Worm (Caenorhabditis elegans): Measurements from ENCODE around the gene nstp-4.

The nstp-4 gene

ce11 chrII:388533-388932 lies at the start of gene nstp-4:
nstp-4 (plus strand) TSS chrII:388833.
- TF ChIP-seq snpc-4 (tag; optimal IDR thresholded peaks at IDR 0.05) (no peak), F16B12.6 (tag; optimal IDR thresholded peaks at IDR 0.05) (no peak), C34B4.2 (tag; optimal IDR thresholded peaks at IDR 0.05) (no peak), Y116A8C.19 (tag; optimal IDR thresholded peaks at IDR 0.05; ENCODE audit: borderline replicate concordance) (no peak)

- TF ChIP-seq lin-35 (GFP tag; optimal IDR thresholded peaks at IDR 0.05) = no peak
- TF ChIP-seq unc-86 (tag; optimal IDR thresholded peaks at IDR 0.05) = no peak
- TF ChIP-seq nhr-84 (tag; optimal IDR thresholded peaks at IDR 0.05) = no peak
- TF ChIP-seq ceh-8 (GFP tag; optimal IDR thresholded peaks at IDR 0.05) = peak; percentile 87
- TF ChIP-seq tbx-2 (tag; optimal IDR thresholded peaks at IDR 0.05) = no peak
These were observed 48.4 kb upstream of the nstp-4 start, which contains the start of gene clc-31 for ce11 chrII:340224-340623. clc-31 (plus strand) TSS chrII:340524.

ce11 chrII:340714-341113 lies 47.9 kb upstream of the nstp-4 start:
- no peak for TF ChIP-seq efl-1 (optimal IDR thresholded peaks at IDR 0.05)
- peak in 1 of 2 experiments; percentile 28 for TF ChIP-seq efl-1 (GFP tag; optimal IDR thresholded peaks at IDR 0.05 in 1 of 2)
- TF ChIP-seq dpl-1 (GFP tag; optimal IDR thresholded peaks at IDR 0.05) = no peak

- TF ChIP-seq nhr-76 (tag; optimal IDR thresholded peaks at IDR 0.05) = no peak
- TF ChIP-seq ces-1 (GFP tag; optimal IDR thresholded peaks at IDR 0.05) = no peak
- TF ChIP-seq ceh-82 (tag; optimal IDR thresholded peaks at IDR 0.05) = no peak
- TF ChIP-seq vab-15 (tag; optimal IDR thresholded peaks at IDR 0.05) = no peak
- no peak for TF ChIP-seq irx-1 (tag; optimal IDR thresholded peaks at IDR 0.05)
- no peak for TF ChIP-seq blmp-1 (tag; optimal IDR thresholded peaks at IDR 0.05)
These were observed 47.4 kb upstream of the nstp-4 start for ce11 chrII:341282-341681.

ce11 chrII:347734-348133 lies 40.9 kb upstream of the nstp-4 start, which contains the start of gene D1069.3:
D1069.3 (minus strand) TSS chrII:347891.
- TF ChIP-seq nhr-20 (tag; optimal IDR thresholded peaks at IDR 0.05) (peak; percentile 11), swsn-7 (tag; optimal IDR thresholded peaks at IDR 0.05) (peak; percentile 66), tbx-2 (tag; optimal IDR thresholded peaks at IDR 0.05) (peak; percentile 46), efl-1 (optimal IDR thresholded peaks at IDR 0.05) (peak; percentile 62 to 65), efl-1 (GFP tag; optimal IDR thresholded peaks at IDR 0.05 in 1 of 2) (peak; percentile 53 to 90), C04F5.9 (tag; optimal IDR thresholded peaks at IDR 0.05) (peak; percentile 9), xbp-1 (tag; optimal IDR thresholded peaks at IDR 0.05) (peak; percentile 48), rnt-1 (tag; optimal IDR thresholded peaks at IDR 0.05) (no peak), mep-1 (tag; optimal IDR thresholded peaks at IDR 0.05) (peak; percentile 50), dpl-1 (GFP tag; optimal IDR thresholded peaks at IDR 0.05) (peak; percentile 14 to 59 (median 23)), nhr-47 (tag; optimal IDR thresholded peaks at IDR 0.05) (peak; percentile 74), lin-35 (GFP tag; optimal IDR thresholded peaks at IDR 0.05) (peak; percentile 51 to 52), snu-23 (GFP tag; optimal IDR thresholded peaks at IDR 0.05) (peak; percentile 58), lsy-2 (tag; optimal IDR thresholded peaks at IDR 0.05) (peak; percentile 55 to 58), egl-27 (tag; optimal IDR thresholded peaks at IDR 0.05) (no peak), ceh-8 (GFP tag; optimal IDR thresholded peaks at IDR 0.05) (peak; percentile 90), lin-15B (tag; optimal IDR thresholded peaks at IDR 0.05) (no peak), Y116A8C.19 (tag; optimal IDR thresholded peaks at IDR 0.05; ENCODE audit: borderline replicate concordance) (no peak), F16B12.6 (tag; optimal IDR thresholded peaks at IDR 0.05) (peak; percentile 43), skn-1 (tag; optimal IDR thresholded peaks at IDR 0.05) (peak; percentile 39), blmp-1 (tag; optimal IDR thresholded peaks at IDR 0.05) (peak; percentile 4), lin-14 (GFP tag; optimal IDR thresholded peaks at IDR 0.05) (no peak), nhr-71 (tag; optimal IDR thresholded peaks at IDR 0.05) (peak; percentile 67), ces-1 (GFP tag; optimal IDR thresholded peaks at IDR 0.05) (peak; percentile 4), unc-130 (tag; optimal IDR thresholded peaks at IDR 0.05) (peak; percentile 24), sup-37 (GFP tag; optimal IDR thresholded peaks at IDR 0.05) (no peak), dsc-1 (tag; optimal IDR thresholded peaks at IDR 0.05) (peak; percentile 21), ceh-82 (tag; optimal IDR thresholded peaks at IDR 0.05) (peak; percentile 31 to 52 (median 41)), tlp-1 (tag; optimal IDR thresholded peaks at IDR 0.05) (no peak), unc-86 (tag; optimal IDR thresholded peaks at IDR 0.05) (peak; percentile 34), nhr-85 (tag) (peak; percentile 39), nhr-77 (tag; optimal IDR thresholded peaks at IDR 0.05) (no peak), nhr-19 (GFP tag; conservative IDR thresholded peaks at IDR 0.05) (0 out of 2 replicates have a peak, but pooled peaks have one; percentile 23), efl-3 (GFP tag; optimal IDR thresholded peaks at IDR 0.05) (no peak), isw-1 (GFP tag; IDR thresholded peaks at IDR 0.05) (peak; percentile 47; the same call in 1 of the 2 replicates)
